Worm (Caenorhabditis elegans) whole organism, L1 larva: Measurements from ENCODE around the gene gldi-7.

ENCODE experiments used
- C04F5.9 ChIP-seq: sonication (generic microtip); optimal IDR thresholded peaks from 2 replicates; lab custom pipeline; 2016; ENCODE audit warnings: missing genetic modification characterization, missing compliant biosample characterization
- C16A3.4 ChIP-seq: fragments of 150-350 bp; optimal IDR thresholded peaks from 2 replicates; lab custom pipeline; 2014; ENCODE audit warnings: missing biosample characterization, missing genetic modification characterization
- C34B4.2 ChIP-seq: sonication (generic microtip); optimal IDR thresholded peaks from 2 replicates; lab custom pipeline; 2017; ENCODE audit warnings: mild to moderate bottlenecking, missing genetic modification characterization, missing compliant biosample characterization
- Y116A8C.19 ChIP-seq: sonication (generic microtip); optimal IDR thresholded peaks from 2 replicates; lab custom pipeline; 2016; ENCODE audit warnings: missing compliant biosample characterization, missing genetic modification characterization, borderline replicate concordance
- aha-1 ChIP-seq: fragments of 150-350 bp; optimal IDR thresholded peaks from 2 replicates; lab custom pipeline; 2014; ENCODE audit warnings: missing biosample characterization, missing genetic modification characterization
- aly-2 ChIP-seq: fragments of 150-350 bp; optimal IDR thresholded peaks from 2 replicates; lab custom pipeline; 2014; ENCODE audit warnings: missing biosample characterization, missing genetic modification characterization
- ceh-63 ChIP-seq: fragments of 200-800 bp; sonication (Bioruptor generic); optimal IDR thresholded peaks from 2 replicates; lab custom pipeline; 2018; ENCODE audit warnings: mild to moderate bottlenecking, missing genetic modification characterization, missing compliant biosample characterization
- ceh-8 ChIP-seq: fragments of 200-800 bp; sonication (Bioruptor generic); optimal IDR thresholded peaks from 2 replicates; lab custom pipeline; 2018; ENCODE audit warnings: mild to moderate bottlenecking, missing genetic modification characterization, moderate library complexity, missing compliant biosample characterization
- ceh-82 ChIP-seq, 3 experiments: fragments of 150-350 bp in 1 of 3; sonication (generic microtip) in 2 of 3; optimal IDR thresholded peaks; 2 replicates each; lab custom pipeline; 2014 to 2017; ENCODE audit warnings: missing biosample characterization in 3 of 3, missing genetic modification characterization in 3 of 3
- dpl-1 ChIP-seq, 3 experiments: fragments of 150-350 bp in 2 of 3; sonication (generic microtip) in 1 of 3; optimal IDR thresholded peaks; 2 replicates each; lab custom pipeline; 2014 to 2017; ENCODE audit warnings: missing biosample characterization in 3 of 3, missing genetic modification characterization in 3 of 3, missing genetic modification reagents in 3 of 3
- dsc-1 ChIP-seq: sonication (generic microtip); optimal IDR thresholded peaks from 2 replicates; lab custom pipeline; 2016; ENCODE audit warnings: mild to moderate bottlenecking, missing genetic modification characterization, missing compliant biosample characterization
- efl-3 ChIP-seq: fragments of 200-800 bp; sonication (Bioruptor generic); optimal IDR thresholded peaks from 2 replicates; lab custom pipeline; 2018; ENCODE audit warnings: mild to moderate bottlenecking, missing genetic modification characterization, missing compliant biosample characterization
- egl-13 ChIP-seq: sonication (generic microtip); optimal IDR thresholded peaks from 2 replicates; lab custom pipeline; 2016; ENCODE audit warnings: missing genotype, missing genetic modification reagents, missing genetic modification characterization, missing compliant biosample characterization
- egl-27 ChIP-seq, 2 experiments: fragments of 150-350 bp in 1 of 2; sonication (generic microtip); optimal IDR thresholded peaks; 3 replicates each; lab custom pipeline; 2017 to 2018; ENCODE audit warnings: missing biosample characterization in 2 of 2, missing genetic modification characterization in 2 of 2, missing genetic modification reagents in 2 of 2
- elt-2 ChIP-seq: sonication (generic microtip); optimal IDR thresholded peaks from 2 replicates; lab custom pipeline; 2016; ENCODE audit warnings: missing genetic modification characterization, mild to moderate bottlenecking, inconsistent platforms, missing compliant biosample characterization, missing genetic modification reagents
- elt-3 ChIP-seq, 6 experiments: fragments of 150-350 bp in 1 of 6; sonication (generic microtip); optimal IDR thresholded peaks; 2 replicates each; lab custom pipeline; 2017 to 2018; ENCODE audit warnings: missing biosample characterization in 6 of 6, missing genetic modification characterization in 6 of 6, inconsistent platforms in 1 of 6
- ets-5 ChIP-seq: fragments of 200-800 bp; sonication (Bioruptor generic); IDR thresholded peaks from 2 replicates; pipeline ENCODE4 v1.3.6; 2022; ENCODE audit warnings: missing genetic modification characterization, missing compliant biosample characterization
- fkh-8 ChIP-seq: sonication (generic microtip); optimal IDR thresholded peaks from 2 replicates; lab custom pipeline; 2016; ENCODE audit warnings: mild to moderate bottlenecking, missing genetic modification characterization, missing compliant biosample characterization
- fos-1 ChIP-seq: fragments of 150-350 bp; optimal IDR thresholded peaks from 2 replicates; lab custom pipeline; 2014; ENCODE audit warnings: missing biosample characterization, missing genetic modification characterization
- jun-1 ChIP-seq: fragments of 150-350 bp; optimal IDR thresholded peaks from 2 replicates; lab custom pipeline; 2014; ENCODE audit warnings: missing biosample characterization, missing genetic modification reagents, missing genetic modification characterization
- lin-13 ChIP-seq: fragments of 150-350 bp; optimal IDR thresholded peaks from 2 replicates; lab custom pipeline; 2014; ENCODE audit warnings: missing biosample characterization, missing genetic modification reagents, missing genetic modification characterization
- lin-14 ChIP-seq: fragments of 200-800 bp; sonication (Bioruptor generic); optimal IDR thresholded peaks from 2 replicates; lab custom pipeline; 2018; ENCODE audit warnings: mild to moderate bottlenecking, missing genetic modification characterization, moderate library complexity, missing compliant biosample characterization
- lin-15B ChIP-seq: fragments of 150-350 bp; sonication (generic microtip); optimal IDR thresholded peaks from 3 replicates; lab custom pipeline; 2014; ENCODE audit warnings: missing biosample characterization, missing genetic modification characterization
- lin-35 ChIP-seq, 2 experiments: fragments of 150-350 bp; optimal IDR thresholded peaks; 2 replicates each; lab custom pipeline; 2014; ENCODE audit warnings: missing biosample characterization in 2 of 2, missing genetic modification characterization in 2 of 2, missing genetic modification reagents in 2 of 2
- lin-39 ChIP-seq: fragments of 150-350 bp; optimal IDR thresholded peaks from 2 replicates; lab custom pipeline; 2014; ENCODE audit warnings: missing biosample characterization, missing genetic modification reagents, missing genetic modification characterization
- lir-3 ChIP-seq: sonication (generic microtip); optimal IDR thresholded peaks from 2 replicates; lab custom pipeline; 2016; ENCODE audit warnings: mild to moderate bottlenecking, missing genetic modification characterization, moderate library complexity, missing compliant biosample characterization; ENCODE audit not compliant: poor library complexity
- lsy-2 ChIP-seq, 2 experiments: fragments of 150-350 bp; optimal IDR thresholded peaks; 2 replicates each; lab custom pipeline; 2014; ENCODE audit warnings: missing biosample characterization in 2 of 2, missing genetic modification characterization in 2 of 2
- mef-2 ChIP-seq: fragments of 150-350 bp; optimal IDR thresholded peaks from 2 replicates; lab custom pipeline; 2014; ENCODE audit warnings: missing biosample characterization, missing genetic modification characterization
- nhr-19 ChIP-seq: fragments of 200-800 bp; sonication (Bioruptor generic); conservative IDR thresholded peaks from 2 replicates; pipeline ENCODE4 v1.3.6; 2022; ENCODE audit warnings: missing genetic modification characterization, missing compliant biosample characterization
- nhr-28 ChIP-seq: fragments of 150-350 bp; optimal IDR thresholded peaks from 2 replicates; lab custom pipeline; 2014; ENCODE audit warnings: missing biosample characterization, missing genetic modification characterization
- nhr-71 ChIP-seq: sonication (generic microtip); optimal IDR thresholded peaks from 2 replicates; lab custom pipeline; 2016; ENCODE audit warnings: mild to moderate bottlenecking, missing genetic modification characterization, moderate library complexity, missing compliant biosample characterization
- nhr-77 ChIP-seq: fragments of 150-350 bp; optimal IDR thresholded peaks from 2 replicates; lab custom pipeline; 2014; ENCODE audit warnings: missing biosample characterization, missing genetic modification characterization
- nhr-84 ChIP-seq: sonication (generic microtip); optimal IDR thresholded peaks from 2 replicates; lab custom pipeline; 2017; ENCODE audit warnings: missing biosample characterization, missing genetic modification characterization
- nhr-85 ChIP-seq: sonication (generic microtip); peaks from one replicate; lab custom pipeline; 2016; ENCODE audit warnings: missing genetic modification characterization, inconsistent platforms, missing compliant biosample characterization
- pax-3 ChIP-seq: fragments of 200-800 bp; sonication (Bioruptor generic); optimal IDR thresholded peaks from 2 replicates; lab custom pipeline; 2018; ENCODE audit warnings: mild to moderate bottlenecking, missing genetic modification characterization, moderate library complexity, missing compliant biosample characterization
- skn-1 ChIP-seq: fragments of 150-350 bp; optimal IDR thresholded peaks from 2 replicates; lab custom pipeline; 2014; ENCODE audit warnings: missing biosample characterization, missing genetic modification characterization
- sox-4 ChIP-seq: sonication (generic microtip); optimal IDR thresholded peaks from 2 replicates; lab custom pipeline; 2016; ENCODE audit warnings: missing genetic modification characterization, missing compliant biosample characterization
- sptf-1 ChIP-seq: fragments of 150-350 bp; optimal IDR thresholded peaks from 2 replicates; lab custom pipeline; 2014; ENCODE audit warnings: missing biosample characterization, missing genetic modification characterization
- swsn-7 ChIP-seq: sonication (generic microtip); optimal IDR thresholded peaks from 2 replicates; lab custom pipeline; 2016; ENCODE audit warnings: missing genetic modification characterization, missing compliant biosample characterization
- tlp-1 ChIP-seq: fragments of 150-350 bp; optimal IDR thresholded peaks from 2 replicates; lab custom pipeline; 2014; ENCODE audit warnings: missing biosample characterization, missing genetic modification characterization
- unc-86 ChIP-seq: sonication (generic microtip); optimal IDR thresholded peaks from 2 replicates; lab custom pipeline; 2016; ENCODE audit warnings: missing genetic modification characterization, missing compliant biosample characterization
- unc-98 ChIP-seq: fragments of 200-800 bp; sonication (Bioruptor generic); IDR thresholded peaks from 2 replicates; pipeline ENCODE4 v1.3.6; 2022; ENCODE audit warnings: missing genetic modification characterization, missing compliant biosample characterization
- zag-1 ChIP-seq: fragments of 150-350 bp; optimal IDR thresholded peaks from 2 replicates; lab custom pipeline; 2014; ENCODE audit warnings: missing biosample characterization, missing genetic modification characterization
- zip-4 ChIP-seq: fragments of 200-800 bp; sonication (Bioruptor generic); optimal IDR thresholded peaks from 2 replicates; lab custom pipeline; 2018; ENCODE audit warnings: mild to moderate bottlenecking, missing genetic modification characterization, moderate library complexity, missing compliant biosample characterization
- ztf-11 ChIP-seq, 2 experiments: sonication (generic microtip); optimal IDR thresholded peaks; 2 replicates each; lab custom pipeline; 2016 to 2017; ENCODE audit warnings: missing genetic modification characterization in 2 of 2, missing biosample characterization in 1 of 2, missing compliant biosample characterization in 1 of 2

The gldi-7 gene

DNA sequence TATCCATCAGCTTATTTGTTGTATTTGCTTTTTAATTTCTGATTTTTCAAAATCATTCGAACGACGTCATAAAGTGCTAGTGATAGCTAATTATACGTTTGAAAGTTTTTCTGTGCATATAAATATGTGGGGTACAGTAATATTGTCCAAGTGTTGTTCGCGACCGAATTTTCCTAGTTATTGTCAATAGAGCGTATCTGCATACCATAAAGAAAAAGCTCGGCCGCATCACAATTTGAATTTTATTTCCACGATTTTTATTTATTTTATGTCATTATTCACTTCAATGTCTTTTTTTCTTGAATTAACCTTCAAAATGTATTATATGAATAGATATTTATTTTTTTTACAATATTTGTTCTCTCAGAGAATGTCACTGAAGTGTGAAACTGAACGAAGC lies 14.2 kb downstream of the gldi-7 start, which contains the start of gene rnh-2 (continued):
- TF ChIP-seq aha-1 (tag; lab: Kevin White, UChicago) (no peak), ets-5 (GFP tag; lab: Robert Waterston, UW) (no peak), egl-13 (tag; lab: Kevin White, UChicago) (peak; percentile 44), lin-14 (GFP tag; lab: Kevin White, UChicago) (peak; percentile 77), lin-13 (GFP tag; lab: Kevin White, UChicago) (peak; percentile 56), jun-1 (tag; lab: Kevin White, UChicago) (no peak), unc-86 (no peak), nhr-28 (tag; lab: Kevin White, UChicago) (no peak), ceh-63 (GFP tag; lab: Kevin White, UChicago) (no peak), lin-35 (GFP tag; optimal IDR thresholded peaks at IDR 0.05; lab: Kevin White, UChicago) (peak; percentile 75 to 84), nhr-19 (GFP tag; lab: Robert Waterston, UW) (peak; percentile 52), nhr-85 (peak; percentile 78), mef-2 (tag; lab: Kevin White, UChicago) (no peak), zag-1 (tag; lab: Kevin White, UChicago) (no peak), sox-4 (tag; lab: Kevin White, UChicago) (peak; percentile 30), ztf-11 (tag; optimal IDR thresholded peaks at IDR 0.05; lab: Kevin White, UChicago) (peak in 1 of 2 experiments; percentile 33), C34B4.2 (tag; lab: Kevin White, UChicago) (no peak), aly-2 (no peak), C04F5.9 (peak; percentile 48), fos-1 (tag; lab: Kevin White, UChicago) (peak; percentile 59), zip-4 (GFP tag; lab: Kevin White, UChicago) (no peak), ceh-82 (tag; optimal IDR thresholded peaks at IDR 0.05; lab: Kevin White, UChicago) (peak; percentile 0 to 76 (median 30)), lsy-2 (tag; optimal IDR thresholded peaks at IDR 0.05; lab: Kevin White, UChicago) (peak; percentile 72 to 94), C16A3.4 (tag; lab: Kevin White, UChicago) (peak; percentile 81), egl-27 (tag; optimal IDR thresholded peaks at IDR 0.05; lab: Kevin White, UChicago) (no peak), dsc-1 (tag; lab: Kevin White, UChicago) (no peak), lir-3 (peak; percentile 85), efl-3 (GFP tag; lab: Kevin White, UChicago) (no peak), elt-3 (tag; optimal IDR thresholded peaks at IDR 0.05; lab: Kevin White, UChicago) (peak in 2 of 6 experiments; percentile 21 to 27), lin-15B (tag; lab: Kevin White, UChicago) (peak; percentile 76), nhr-77 (tag; lab: Kevin White, UChicago) (peak; percentile 42), sptf-1 (tag; lab: Kevin White, UChicago) (no peak), pax-3 (tag; lab: Kevin White, UChicago) (peak; percentile 42), ceh-8 (no peak), swsn-7 (tag; lab: Kevin White, UChicago) (peak; percentile 51), dpl-1 (GFP tag; optimal IDR thresholded peaks at IDR 0.05; lab: Kevin White, UChicago) (peak; percentile 55 to 79 (median 68)), lin-39 (no peak), Y116A8C.19 (tag; lab: Kevin White, UChicago) (no peak), nhr-84 (no peak), nhr-71 (peak; percentile 75), tlp-1 (tag; lab: Kevin White, UChicago) (no peak), unc-98 (GFP tag; lab: Robert Waterston, UW) (no peak), fkh-8 (peak; percentile 62)

DNA sequence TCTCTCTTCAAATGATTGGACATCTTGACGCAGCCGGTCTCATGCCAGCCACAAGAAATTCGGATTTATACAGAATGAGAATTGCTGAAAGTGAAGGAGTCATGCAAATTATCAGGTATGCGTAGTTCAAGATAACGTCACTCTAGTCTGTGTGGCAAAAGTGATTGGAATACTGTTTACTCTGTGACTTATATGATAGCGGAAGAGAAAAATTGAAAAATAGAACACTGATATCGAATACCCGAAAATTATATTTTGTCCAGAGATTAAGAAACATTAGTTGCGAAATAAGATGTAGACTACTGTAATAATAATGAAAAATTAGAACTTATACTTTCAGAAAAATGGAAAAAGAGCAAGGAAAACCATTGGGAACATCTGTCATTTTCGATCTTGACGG lies 15.5 kb downstream of the gldi-7 start:
- TF ChIP-seq sox-4 (tag; lab: Kevin White, UChicago) (no peak), elt-2 (tag; lab: Kevin White, UChicago) (peak; percentile 37), skn-1 (tag; lab: Kevin White, UChicago) (no peak)
- TF ChIP-seq, all 84 proteins: peak for 1
